Worm (Caenorhabditis elegans): ENCODE results near the gene B0303.4.

Gene B0303.4

DNA sequence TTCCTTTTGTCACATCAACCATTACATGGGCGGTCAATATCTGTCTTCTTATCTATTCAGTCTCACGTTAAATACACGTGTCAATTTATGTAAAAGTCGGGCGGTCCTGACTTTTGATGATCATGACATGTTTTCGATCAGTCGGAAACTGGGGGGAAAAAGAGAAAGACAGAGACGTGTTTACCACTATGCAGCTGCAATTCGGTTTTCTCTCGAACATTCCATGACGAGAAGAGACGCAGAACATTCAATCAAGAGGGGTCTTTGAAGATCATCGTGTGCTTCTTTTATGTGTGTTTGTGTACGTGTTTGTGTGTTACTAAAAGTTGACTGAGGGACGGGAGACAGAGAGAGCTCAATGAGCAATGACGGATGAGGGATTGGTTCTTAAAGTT lies 31.3 kb upstream of the B0303.4 start (continued):
- no peak for TF ChIP-seq mes-4 (tag; optimal IDR thresholded peaks at IDR 0.05)
- TF ChIP-seq lin-40 (tag; optimal IDR thresholded peaks at IDR 0.05), result peak; percentile 91
- TF ChIP-seq lin-54 (GFP tag; optimal IDR thresholded peaks at IDR 0.05), result peak; percentile 24
- peak; percentile 93 for TF ChIP-seq ztf-26 (tag; optimal IDR thresholded peaks at IDR 0.05)
- peak; percentile 64 for TF ChIP-seq ztf-22 (GFP tag; optimal IDR thresholded peaks at IDR 0.05)
- TF ChIP-seq lsy-27 (tag; optimal IDR thresholded peaks at IDR 0.05; ENCODE audit: borderline replicate concordance, insufficient read depth), result no peak
- TF ChIP-seq nhr-27 (tag; optimal IDR thresholded peaks at IDR 0.05), result no peak
- TF ChIP-seq lir-1 (GFP tag; conservative IDR thresholded peaks at IDR 0.05), result no peak
- peak; percentile 86 for TF ChIP-seq tlf-1 (GFP tag; optimal IDR thresholded peaks at IDR 0.05)
- no peak for TF ChIP-seq Y79H2A.3 (GFP tag; conservative IDR thresholded peaks at IDR 0.05)
- TF ChIP-seq hsf-1 (GFP tag; IDR thresholded peaks at IDR 0.05), result peak; percentile 91
- no peak for TF ChIP-seq snpc-1.1 (tag; optimal IDR thresholded peaks at IDR 0.05; ENCODE audit: insufficient read depth)
- TF ChIP-seq K12H6.12 (tag; optimal IDR thresholded peaks at IDR 0.05), result peak; percentile 96
- no peak for TF ChIP-seq attf-6 (GFP tag; IDR thresholded peaks at IDR 0.05)
- TF ChIP-seq rcor-1 (GFP tag; IDR thresholded peaks at IDR 0.05), result no peak
- TF ChIP-seq cebp-2 (GFP tag; IDR thresholded peaks at IDR 0.05), result no peak
- TF ChIP-seq ets-4 (GFP tag; optimal IDR thresholded peaks at IDR 0.05), result no peak
- no peak for TF ChIP-seq mel-28 (tag; optimal IDR thresholded peaks at IDR 0.05; ENCODE audit: borderline replicate concordance)
- TF ChIP-seq dpl-1 (GFP tag; optimal IDR thresholded peaks at IDR 0.05), result no peak
- no peak for TF ChIP-seq Y53F4B.3 (GFP tag; IDR thresholded peaks at IDR 0.05)
- TF ChIP-seq snpc-4 (GFP tag; optimal IDR thresholded peaks at IDR 0.05), result no peak
- peak in 3 of 4 experiments; percentile 52 to 64 (median 60) for TF ChIP-seq snpc-4 (tag; optimal IDR thresholded peaks at IDR 0.05)
- no peak for TF ChIP-seq egl-44 (GFP tag; IDR thresholded peaks at IDR 0.05)
- no peak for TF ChIP-seq C17E4.6 (GFP tag; IDR thresholded peaks at IDR 0.05)
- no peak for TF ChIP-seq him-1 (tag; optimal IDR thresholded peaks at IDR 0.05)
- TF ChIP-seq ceh-27 (GFP tag; optimal IDR thresholded peaks at IDR 0.05), result peak; percentile 46
- peak in 1 of 2 experiments; percentile 85 for TF ChIP-seq let-607 (tag; optimal IDR thresholded peaks at IDR 0.05)
- no peak for TF ChIP-seq zim-3 (tag; optimal IDR thresholded peaks at IDR 0.05)
- TF ChIP-seq tbp1 (GFP tag; optimal IDR thresholded peaks at IDR 0.05), result peak; percentile 68
- peak; percentile 38 for TF ChIP-seq nhr-90 (tag; optimal IDR thresholded peaks at IDR 0.05)
- no peak for TF ChIP-seq D2030.7 (GFP tag; IDR thresholded peaks at IDR 0.05)
- no peak for TF ChIP-seq ztf-25 (GFP tag; IDR thresholded peaks at IDR 0.05)
- TF ChIP-seq F33H1.4 (GFP tag; IDR thresholded peaks at IDR 0.05), result no peak
- no peak for TF ChIP-seq ztf-6 (GFP tag; IDR thresholded peaks at IDR 0.05)
- no peak for TF ChIP-seq hrde-1 (tag; optimal IDR thresholded peaks at IDR 0.05; ENCODE audit: borderline replicate concordance)
- no peak for TF ChIP-seq Y95B8A.8 (GFP tag; IDR thresholded peaks at IDR 0.05)
- no peak for TF ChIP-seq lag-1 (GFP tag; IDR thresholded peaks at IDR 0.05)
- peak; percentile 80 for TF ChIP-seq F22D6.2 (tag; optimal IDR thresholded peaks at IDR 0.05)
- TF ChIP-seq repo-1 (tag; optimal IDR thresholded peaks at IDR 0.05), result peak; percentile 51
- no peak for TF ChIP-seq F23B12.7 (tag; optimal IDR thresholded peaks at IDR 0.05; ENCODE audit: insufficient read depth)
- TF ChIP-seq Y67H2A.10 (GFP tag; conservative IDR thresholded peaks at IDR 0.05), result no peak
- TF ChIP-seq B0019.2 (GFP tag; conservative IDR thresholded peaks at IDR 0.05), result no peak
- no peak for TF ChIP-seq madf-6 (GFP tag; IDR thresholded peaks at IDR 0.05)
- TF ChIP-seq snpc-3.4 (tag; optimal IDR thresholded peaks at IDR 0.05), result peak; percentile 12
- no peak for TF ChIP-seq ceh-79 (tag; optimal IDR thresholded peaks at IDR 0.05)
- TF ChIP-seq ceh-91 (GFP tag; IDR thresholded peaks at IDR 0.05), result no peak
- TF ChIP-seq nhr-80 (tag; optimal IDR thresholded peaks at IDR 0.05), result peak; percentile 81
- TF ChIP-seq lin-35 (GFP tag; optimal IDR thresholded peaks at IDR 0.05), result no peak
